Fruit fly (Drosophila melanogaster) whole organism, prepupa: ENCODE measurements around the gene CG31533.

Experiments used
- Blimp-1 ChIP-seq: fragments of 200-800 bp; sonication (Bioruptor generic); optimal IDR thresholded peaks from 3 replicates; lab custom pipeline; 2017; ENCODE audit warnings: missing biosample characterization, missing genetic modification characterization, mild to moderate bottlenecking, moderate library complexity, missing genetic modification reagents
- CG1621 ChIP-seq: fragments of 200-800 bp; sonication (Bioruptor generic); optimal IDR thresholded peaks from 3 replicates; lab custom pipeline; 2018; ENCODE audit warnings: missing biosample characterization, mild to moderate bottlenecking, missing genetic modification characterization
- CG6163 ChIP-seq: fragments of 200-800 bp; sonication (Bioruptor generic); IDR thresholded peaks from 3 replicates; pipeline ENCODE4 v1.3.6; 2022; ENCODE audit warnings: missing biosample characterization, missing genetic modification characterization
- CG6792 ChIP-seq: fragments of 200-800 bp; sonication (Bioruptor generic); optimal IDR thresholded peaks from 3 replicates; lab custom pipeline; 2016; ENCODE audit warnings: missing biosample characterization, missing genetic modification characterization
- Eip75B ChIP-seq: fragments of 200-800 bp; sonication (Bioruptor generic); optimal IDR thresholded peaks from 3 replicates; lab custom pipeline; 2016; ENCODE audit warnings: missing biosample characterization, missing genetic modification characterization
- Eip78C ChIP-seq: fragments of 200-800 bp; sonication (Bioruptor generic); peaks from one replicate; lab custom pipeline; 2016; ENCODE audit warnings: missing biosample characterization, missing genetic modification characterization
- cyc ChIP-seq: fragments of 200-800 bp; sonication (Bioruptor generic); optimal IDR thresholded peaks from 3 replicates; lab custom pipeline; 2016; ENCODE audit warnings: missing biosample characterization, missing genetic modification characterization
- eg ChIP-seq: fragments of 200-800 bp; sonication (Bioruptor generic); IDR thresholded peaks from 3 replicates; pipeline ENCODE4 v1.3.6; 2022; ENCODE audit warnings: missing biosample characterization, missing genetic modification characterization
- net ChIP-seq: fragments of 200-800 bp; sonication (Bioruptor generic); optimal IDR thresholded peaks from 3 replicates; lab custom pipeline; 2016; ENCODE audit warnings: missing biosample characterization, missing genetic modification characterization
- vri ChIP-seq: fragments of 200-800 bp; sonication (Bioruptor generic); optimal IDR thresholded peaks from 3 replicates; lab custom pipeline; 2016; ENCODE audit warnings: missing biosample characterization, mild to moderate bottlenecking, missing genetic modification characterization

DNA sequence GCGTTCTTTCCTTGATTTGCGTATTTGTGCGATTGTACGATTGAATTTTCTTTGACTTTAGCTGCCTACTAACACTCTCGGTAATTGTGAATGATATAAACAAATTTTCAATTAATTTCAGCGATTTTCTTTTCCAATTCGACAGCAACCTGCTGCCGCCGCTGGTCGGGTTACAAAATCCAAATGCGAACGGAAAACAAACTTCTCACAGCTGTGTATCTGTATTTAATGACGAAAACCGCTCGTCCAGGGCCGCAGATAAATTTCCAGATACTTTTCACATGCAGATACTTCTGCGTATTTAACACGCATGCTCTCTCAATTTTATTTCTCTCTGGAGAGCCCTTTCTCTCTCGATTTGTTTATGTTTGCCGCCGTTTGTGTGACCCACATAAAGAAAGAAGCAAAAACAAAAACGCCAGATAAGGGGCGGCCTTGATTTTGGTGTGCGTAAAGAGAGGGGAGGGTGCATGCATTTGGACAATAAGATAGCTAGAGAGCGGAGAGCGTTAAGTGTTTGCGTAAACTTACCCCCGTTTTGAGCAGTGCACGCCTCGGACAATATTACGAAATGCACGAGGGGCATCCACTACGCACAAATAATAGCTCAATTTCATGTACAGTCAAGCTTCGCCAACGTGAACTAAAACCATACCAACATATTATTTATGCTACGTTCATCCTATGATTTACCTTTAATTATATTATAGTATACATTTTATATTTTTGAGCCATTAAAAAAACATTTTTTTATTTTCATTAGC, 48.9 kb downstream of the CG31533 start, which contains the start of gene CG12402:
- TF ChIP-seq vri (GFP tag; lab: Kevin White, UChicago) (peak; percentile 64), net (GFP tag; lab: Kevin White, UChicago) (peak; percentile 45), Blimp-1 (GFP tag; lab: Kevin White, UChicago) (no peak), CG6792 (GFP tag; lab: Kevin White, UChicago) (peak; percentile 49), CG1621 (no peak), CG6163 (GFP tag; lab: Robert Waterston, UW) (peak; percentile 57; the same call in 1 of the 3 replicates), Eip75B (GFP tag; lab: Kevin White, UChicago) (peak; percentile 85), eg (GFP tag; lab: Robert Waterston, UW) (peak; percentile 69), Eip78C (GFP tag; lab: Kevin White, UChicago) (peak; percentile 88), cyc (GFP tag; lab: Kevin White, UChicago) (no peak)
